Worm (Caenorhabditis elegans): ENCODE measurements around the gene srg-31.

Gene srg-31

DNA sequence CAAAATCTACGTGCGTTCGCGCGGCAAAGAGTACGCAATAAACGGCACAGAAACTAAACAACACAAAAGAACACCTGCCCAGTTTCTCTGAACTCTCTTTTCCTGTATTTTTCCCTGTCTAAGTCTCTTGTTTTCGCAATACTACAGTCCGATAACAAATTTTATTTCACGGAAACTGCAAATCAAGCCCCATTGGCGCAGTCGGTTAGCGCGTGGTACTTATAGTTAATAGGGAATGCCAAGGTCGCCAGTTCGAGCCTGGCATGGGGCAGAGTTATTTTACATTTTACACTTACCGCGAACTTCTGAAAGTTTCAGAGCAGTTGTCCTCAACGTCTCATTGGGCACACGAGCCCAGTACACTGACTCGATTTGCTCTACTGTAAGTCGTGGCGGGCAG is 36.4 kb downstream of the srg-31 start:
- TF ChIP-seq gmeb-1 (tag; optimal IDR thresholded peaks at IDR 0.05): no peak
- no peak for TF ChIP-seq skn-1 (tag; optimal IDR thresholded peaks at IDR 0.05)
- TF ChIP-seq nhr-23 (tag; optimal IDR thresholded peaks at IDR 0.05): no peak
- TF ChIP-seq nhr-25 (tag; optimal IDR thresholded peaks at IDR 0.05): no peak
- TF ChIP-seq dmd-4 (tag; optimal IDR thresholded peaks at IDR 0.05): no peak
- TF ChIP-seq sem-4 (tag; optimal IDR thresholded peaks at IDR 0.05): no peak
- no peak for TF ChIP-seq peb-1 (tag; optimal IDR thresholded peaks at IDR 0.05)
- TF ChIP-seq egl-27 (tag; optimal IDR thresholded peaks at IDR 0.05): no peak
- no peak for TF ChIP-seq crh-2 (tag; optimal IDR thresholded peaks at IDR 0.05)
- TF ChIP-seq lsy-2 (tag; optimal IDR thresholded peaks at IDR 0.05): no peak
- no peak for TF ChIP-seq ztf-11 (tag; optimal IDR thresholded peaks at IDR 0.05)
- no peak for TF ChIP-seq nhr-77 (tag; optimal IDR thresholded peaks at IDR 0.05)
- TF ChIP-seq unc-62 (GFP tag; optimal IDR thresholded peaks at IDR 0.05): no peak
- TF ChIP-seq elt-1 (tag; optimal IDR thresholded peaks at IDR 0.05): no peak
- TF ChIP-seq ceh-16 (tag; optimal IDR thresholded peaks at IDR 0.05): no peak
- TF ChIP-seq zag-1 (tag; optimal IDR thresholded peaks at IDR 0.05): no peak

- TF ChIP-seq ama-1 (optimal IDR thresholded peaks at IDR 0.05) (no peak), nhr-237 (tag; optimal IDR thresholded peaks at IDR 0.05) (no peak), nhr-6 (tag; optimal IDR thresholded peaks at IDR 0.05) (no peak), nhr-129 (tag; optimal IDR thresholded peaks at IDR 0.05) (no peak), crh-2 (tag; optimal IDR thresholded peaks at IDR 0.05) (no peak), fos-1 (tag; optimal IDR thresholded peaks at IDR 0.05) (no peak), blmp-1 (tag; optimal IDR thresholded peaks at IDR 0.05; ENCODE audit: insufficient read depth) (no peak), aly-2 (tag; optimal IDR thresholded peaks at IDR 0.05) (no peak), ZK546.5 (tag; optimal IDR thresholded peaks at IDR 0.05) (no peak), nhr-11 (tag; optimal IDR thresholded peaks at IDR 0.05) (no peak), mab-5 (tag; optimal IDR thresholded peaks at IDR 0.05) (no peak), dmd-4 (tag; optimal IDR thresholded peaks at IDR 0.05) (no peak), gmeb-1 (tag; optimal IDR thresholded peaks at IDR 0.05) (no peak), nhr-10 (tag; optimal IDR thresholded peaks at IDR 0.05) (no peak)
These were observed 47.3 kb downstream of the srg-31 start for ce11 chrV:6906435-6906834.

ce11 chrV:6901943-6902549 is 51.7 kb downstream of the srg-31 start:
- TF ChIP-seq C34F6.9 (tag; optimal IDR thresholded peaks at IDR 0.05) (no peak), egl-27 (tag; optimal IDR thresholded peaks at IDR 0.05) (no peak), ceh-82 (tag; optimal IDR thresholded peaks at IDR 0.05) (no peak), sma-3 (GFP tag; optimal IDR thresholded peaks at IDR 0.05) (no peak), nhr-10 (tag; optimal IDR thresholded peaks at IDR 0.05) (no peak), blmp-1 (tag; optimal IDR thresholded peaks at IDR 0.05; ENCODE audit: insufficient read depth) (no peak)
